Fruit fly (Drosophila melanogaster) whole organism, wandering third instar larva: ENCODE data around the gene CG15022.

ENCODE experiments used
- Abd-B ChIP-seq: fragments of >200 bp; optimal IDR thresholded peaks from 2 replicates; lab custom pipeline; 2017; ENCODE audit warnings: missing biosample characterization, missing genetic modification characterization
- Dfd ChIP-seq: fragments of >200 bp; optimal IDR thresholded peaks from 2 replicates; lab custom pipeline; 2017; ENCODE audit warnings: missing biosample characterization, missing genetic modification characterization
- Hr78 ChIP-seq: fragments of >200 bp; optimal IDR thresholded peaks from 2 replicates; lab custom pipeline; 2017; ENCODE audit warnings: missing biosample characterization, missing genetic modification characterization
- Mio ChIP-seq: sonication (Bioruptor generic); optimal IDR thresholded peaks from 2 replicates; lab custom pipeline; 2016; ENCODE audit warnings: missing biosample characterization, missing genetic modification characterization
- Myc ChIP-seq: fragments of >200 bp; optimal IDR thresholded peaks from 2 replicates; lab custom pipeline; 2017
- Rel ChIP-seq, 2 experiments: fragments of 200-800 bp; sonication (Bioruptor generic) in 1 of 2; optimal IDR thresholded peaks; 2 replicates in 1 of 2; 3 replicates in 1 of 2; lab custom pipeline; 2016 to 2019; ENCODE audit warnings: mild to moderate bottlenecking in 2 of 2, missing biosample characterization in 2 of 2, missing genetic modification characterization in 2 of 2, moderate library complexity in 1 of 2
- dl ChIP-seq, 2 experiments: fragments of 175-275, 200-275 bp in 1 of 2; fragments of 200-275 bp in 1 of 2; sonication (Bioruptor generic); optimal IDR thresholded peaks; lab custom pipeline; 2018; ENCODE audit warnings: mild to moderate bottlenecking in 2 of 2, missing biosample characterization in 2 of 2, missing genetic modification characterization in 2 of 2, moderate library complexity in 2 of 2; ENCODE audit not compliant: partially characterized antibody in 2 of 2, insufficient read depth in 1 of 2
- fru ChIP-seq: fragments of 200-800 bp; sonication (Bioruptor generic); optimal IDR thresholded peaks from 3 replicates; lab custom pipeline; 2016; ENCODE audit warnings: missing biosample characterization, mild to moderate bottlenecking, missing genetic modification characterization
- lola ChIP-seq: fragments of >200 bp; optimal IDR thresholded peaks from 2 replicates; lab custom pipeline; 2017; ENCODE audit warnings: missing biosample characterization, missing genetic modification characterization
- pan ChIP-seq: fragments of >200 bp; optimal IDR thresholded peaks from 2 replicates; lab custom pipeline; 2017
- sv ChIP-seq: fragments of 200-800 bp; sonication (Bioruptor generic); optimal IDR thresholded peaks from 3 replicates; lab custom pipeline; 2016; ENCODE audit warnings: missing biosample characterization, missing genetic modification characterization

- TF ChIP-seq Hr78 (no peak), lola (no peak), fru (GFP tag; lab: Kevin White, UChicago) (no peak), Mio (no peak), pan (lab: Kevin White, UChicago) (no peak), dl (GFP tag; optimal IDR thresholded peaks at IDR 0.05; lab: Kevin White, UChicago; ENCODE audit: insufficient read depth in 1 of 2, partially characterized antibody in 2 of 2) (no peak), Myc (lab: Kevin White, UChicago) (no peak), Rel (GFP tag; optimal IDR thresholded peaks at IDR 0.05; lab: Kevin White, UChicago) (no peak), Rel (tag; optimal IDR thresholded peaks at IDR 0.05; lab: Kevin White, UChicago) (no peak), Dfd (GFP tag; lab: Kevin White, UChicago) (no peak), sv (GFP tag; lab: Kevin White, UChicago) (no peak), Abd-B (GFP tag; lab: Kevin White, UChicago) (no peak)
Measured at dm6 chr3L:4446273-4446672, 13.8 kb downstream of the CG15022 start, which contains the start of gene CG12607.
